Fruit fly (Drosophila melanogaster): ENCODE data around the gene CG14454.

dm6 chr3L:22737732-22738611, 45.6 kb upstream of the CG14454 start, which contains the start of gene CG11241:
- no peak for TF ChIP-seq CG32121 (GFP tag; IDR thresholded peaks at IDR 0.05)
- TF ChIP-seq D1 (tag; optimal IDR thresholded peaks at IDR 0.05): no peak
- no peak for TF ChIP-seq CG9948 (tag; optimal IDR thresholded peaks at IDR 0.05)
- TF ChIP-seq CG12605 (GFP tag; IDR thresholded peaks at IDR 0.05): no peak
- no peak for TF ChIP-seq CG13204 (GFP tag; optimal IDR thresholded peaks at IDR 0.05)
- TF ChIP-seq EcR (GFP tag; optimal IDR thresholded peaks at IDR 0.05): peak; percentile 79
- no peak for TF ChIP-seq CG8301 (tag; optimal IDR thresholded peaks at IDR 0.05)
- TF ChIP-seq CG17806 (tag; optimal IDR thresholded peaks at IDR 0.05): no peak
- TF ChIP-seq Ets98B (GFP tag; IDR thresholded peaks at IDR 0.05): no peak
- no peak for TF ChIP-seq CG8159 (tag; optimal IDR thresholded peaks at IDR 0.05)
- TF ChIP-seq CG34367 (tag; optimal IDR thresholded peaks at IDR 0.05): no peak
- no peak; the same call in 2 of the 3 replicates for TF ChIP-seq CG4496 (GFP tag; IDR thresholded peaks at IDR 0.05)
- TF ChIP-seq CG10348 (GFP tag; IDR thresholded peaks at IDR 0.05): no peak
- no peak for TF ChIP-seq Pif1A (GFP tag; optimal IDR thresholded peaks at IDR 0.05)
